Fruit fly (Drosophila melanogaster): ENCODE data around the gene Dcr-1.
A peak's percentile ranks its signal among the peaks of the same experiment; 100 is the strongest.

The Dcr-1 gene

DNA sequence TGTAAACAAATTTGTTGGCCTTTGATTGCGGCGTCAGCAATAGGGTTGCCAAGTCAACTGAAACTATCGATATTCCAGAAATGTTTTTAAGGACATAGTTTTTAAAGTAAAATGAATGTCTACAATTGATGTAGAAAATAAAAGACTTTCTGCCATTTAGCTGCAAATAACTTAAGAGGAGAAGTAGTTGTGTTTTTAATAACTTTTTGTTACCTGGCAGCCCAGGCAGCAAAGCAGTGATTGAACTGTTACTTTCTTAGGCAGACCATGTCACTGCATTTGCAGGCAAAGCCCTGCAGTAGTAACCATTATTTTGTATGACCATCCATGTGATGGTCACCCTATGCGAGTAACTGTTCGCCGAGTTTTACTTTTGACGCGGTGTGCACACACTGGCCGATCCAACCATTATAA, 9.7 kb upstream of the Dcr-1 start, which contains the start of the genes rumi, CG7029 and Usp12-46 (continued):
- TF ChIP-seq CG8319 (GFP tag; optimal IDR thresholded peaks at IDR 0.05) = peak; percentile 79
- TF ChIP-seq Ets21C (GFP tag; optimal IDR thresholded peaks at IDR 0.05) = no peak
- TF ChIP-seq CG6854 (GFP tag; optimal IDR thresholded peaks at IDR 0.05) = peak; percentile 1
- no peak for TF ChIP-seq CG9139 (GFP tag; optimal IDR thresholded peaks at IDR 0.05)
- peak; percentile 31 for TF ChIP-seq Blimp-1 (GFP tag; optimal IDR thresholded peaks at IDR 0.05)
- TF ChIP-seq CG3032 (tag; optimal IDR thresholded peaks at IDR 0.05) = peak; percentile 83
- TF ChIP-seq CG8632 (GFP tag; optimal IDR thresholded peaks at IDR 0.05) = no peak
- TF ChIP-seq Ets96B (tag; optimal IDR thresholded peaks at IDR 0.05) = peak; percentile 56
- TF ChIP-seq CG7368 (GFP tag; optimal IDR thresholded peaks at IDR 0.05) = no peak
- TF ChIP-seq dsx (GFP tag; optimal IDR thresholded peaks at IDR 0.05; ENCODE audit: poor library complexity, severe bottlenecking) = peak; percentile 59
- TF ChIP-seq net (GFP tag; optimal IDR thresholded peaks at IDR 0.05) = no peak
- peak; percentile 53; the same call in 1 of the 2 replicates for TF ChIP-seq CG11294 (GFP tag; IDR thresholded peaks at IDR 0.05)
- TF ChIP-seq CG4318 (GFP tag; optimal IDR thresholded peaks at IDR 0.05) = no peak
- peak; percentile 92 for TF ChIP-seq Eip78C (GFP tag)
- no peak for TF ChIP-seq fd85E (GFP tag; optimal IDR thresholded peaks at IDR 0.05)
- no peak for TF ChIP-seq acj6 (GFP tag; optimal IDR thresholded peaks at IDR 0.05)
- TF ChIP-seq CG34406 (GFP tag; optimal IDR thresholded peaks at IDR 0.05) = no peak
- TF ChIP-seq ss (GFP tag; optimal IDR thresholded peaks at IDR 0.05) = no peak
- TF ChIP-seq CG6276 (GFP tag; optimal IDR thresholded peaks at IDR 0.05) = no peak
- TF ChIP-seq Gug (GFP tag; IDR thresholded peaks at IDR 0.05) = peak; percentile 72
- no peak for TF ChIP-seq vri (GFP tag; optimal IDR thresholded peaks at IDR 0.05)
- peak; percentile 68 for TF ChIP-seq Lpt (GFP tag; optimal IDR thresholded peaks at IDR 0.05)
- no peak for TF ChIP-seq pdm3 (GFP tag; optimal IDR thresholded peaks at IDR 0.05)
- no peak for TF ChIP-seq spab (GFP tag; optimal IDR thresholded peaks at IDR 0.05)
- TF ChIP-seq fd59A (GFP tag; optimal IDR thresholded peaks at IDR 0.05) = peak; percentile 52
- peak; percentile 78 for TF ChIP-seq CG11902 (GFP tag; optimal IDR thresholded peaks at IDR 0.05)
- peak; percentile 89 for TF ChIP-seq cyc (GFP tag; optimal IDR thresholded peaks at IDR 0.05)
- TF ChIP-seq fkh (GFP tag; optimal IDR thresholded peaks at IDR 0.05) = no peak
- peak; percentile 87 for TF ChIP-seq Sox15 (GFP tag; optimal IDR thresholded peaks at IDR 0.05)
- TF ChIP-seq CG3919 (GFP tag; optimal IDR thresholded peaks at IDR 0.05) = no peak
- TF ChIP-seq Eip75B (GFP tag; optimal IDR thresholded peaks at IDR 0.05) = no peak
- TF ChIP-seq svp (GFP tag) = peak; percentile 94
- TF ChIP-seq CG32006 (GFP tag; optimal IDR thresholded peaks at IDR 0.05) = no peak

- TF ChIP-seq salr (GFP tag; optimal IDR thresholded peaks at IDR 0.05) (no peak), pdm3 (GFP tag; optimal IDR thresholded peaks at IDR 0.05) (no peak), vri (GFP tag; optimal IDR thresholded peaks at IDR 0.05) (no peak), CG11902 (GFP tag; optimal IDR thresholded peaks at IDR 0.05) (no peak), CG6163 (GFP tag; IDR thresholded peaks at IDR 0.05) (no peak), achi (GFP tag; optimal IDR thresholded peaks at IDR 0.05) (no peak), Hr38 (GFP tag; optimal IDR thresholded peaks at IDR 0.05) (no peak), Hr4 (GFP tag; optimal IDR thresholded peaks at IDR 0.05) (no peak), Met (GFP tag; optimal IDR thresholded peaks at IDR 0.05) (no peak), Sox14 (GFP tag; optimal IDR thresholded peaks at IDR 0.05) (no peak)
Observed at dm6 chr3R:22750039-22750438, 9.1 kb upstream of the Dcr-1 start.

DNA sequence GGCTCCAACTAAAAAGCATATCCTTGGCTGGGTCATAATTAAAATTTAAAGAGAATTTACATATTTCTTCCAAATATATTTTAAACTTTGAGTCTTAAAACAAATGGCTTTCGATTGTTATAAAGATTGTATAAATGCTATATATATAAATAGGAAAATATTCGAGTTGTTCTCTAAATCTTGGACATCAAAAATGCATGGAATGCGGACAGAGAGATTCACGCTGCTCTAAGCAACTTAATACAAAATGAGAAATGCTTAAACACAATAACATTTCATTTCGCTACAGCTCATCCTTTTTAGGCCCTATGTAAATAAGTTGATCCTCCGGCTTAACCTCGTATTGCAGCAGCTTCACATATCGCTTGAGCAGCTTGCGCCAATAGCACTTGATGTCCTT, 8.1 kb upstream of the Dcr-1 start, which contains the start of gene CG31139:
Gene CG31139, minus strand, starts transcription at position 101 of the 400 bp plus-strand sequence.
- TF ChIP-seq CG11902 (GFP tag; optimal IDR thresholded peaks at IDR 0.05) (no peak), Hr4 (GFP tag; optimal IDR thresholded peaks at IDR 0.05) (no peak), Sox15 (GFP tag; optimal IDR thresholded peaks at IDR 0.05) (no peak), CG31627 (GFP tag; optimal IDR thresholded peaks at IDR 0.05) (no peak), fd59A (GFP tag; optimal IDR thresholded peaks at IDR 0.05) (no peak), lz (GFP tag; optimal IDR thresholded peaks at IDR 0.05) (no peak), salr (GFP tag; optimal IDR thresholded peaks at IDR 0.05) (no peak), Eip93F (GFP tag; optimal IDR thresholded peaks at IDR 0.05) (no peak), CG10631 (GFP tag; optimal IDR thresholded peaks at IDR 0.05) (no peak), CG6163 (GFP tag; IDR thresholded peaks at IDR 0.05) (no peak), fkh (GFP tag; optimal IDR thresholded peaks at IDR 0.05) (no peak), CG9139 (GFP tag; optimal IDR thresholded peaks at IDR 0.05) (no peak), Met (GFP tag; optimal IDR thresholded peaks at IDR 0.05) (no peak)

Data from whole organism, prepupa.